Worm (Caenorhabditis elegans): ENCODE data around the gene sri-39.
A peak's percentile ranks its signal among the peaks of the same experiment; 100 is the strongest.

The sri-39 gene

DNA sequence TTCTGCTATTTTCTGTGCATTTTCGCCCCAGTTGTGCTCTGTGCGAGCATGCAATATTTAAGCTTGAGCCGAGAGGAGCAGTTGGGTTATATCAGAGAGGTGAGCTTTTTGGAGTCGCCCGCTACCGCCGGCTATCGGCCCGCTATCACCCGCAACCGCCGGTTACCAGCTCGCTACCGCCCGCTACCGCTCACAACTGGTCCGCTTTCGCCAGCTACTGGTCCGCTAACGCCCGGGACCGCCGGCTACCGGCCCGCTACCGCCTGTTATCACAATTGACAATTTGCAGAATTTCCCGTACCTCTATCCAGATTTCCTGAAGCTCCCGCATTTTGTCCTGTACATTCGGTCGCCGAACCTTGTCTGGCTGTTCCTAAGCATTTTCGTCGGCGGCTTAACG is 41.1 kb downstream of the sri-39 start:
- TF ChIP-seq Y95B8A.8 (GFP tag; IDR thresholded peaks at IDR 0.05) (no peak), hmg-1.2 (GFP tag; IDR thresholded peaks at IDR 0.05) (no peak), zfh-2 (GFP tag; conservative IDR thresholded peaks at IDR 0.05) (peak; percentile 85), egrh-3 (GFP tag; IDR thresholded peaks at IDR 0.05) (peak; percentile 81; the same call in 1 of the 2 replicates), xnd-1 (tag; optimal IDR thresholded peaks at IDR 0.05) (no peak), nhr-120 (GFP tag; IDR thresholded peaks at IDR 0.05) (no peak), mcd-1 (GFP tag; IDR thresholded peaks at IDR 0.05) (0 out of 2 replicates have a peak, but pooled peaks have one; percentile 22), F37B4.10 (GFP tag; IDR thresholded peaks at IDR 0.05) (0 out of 2 replicates have a peak, but pooled peaks have one; percentile 52), F57A8.1 (GFP tag; optimal IDR thresholded peaks at IDR 0.05) (no peak), lin-35 (GFP tag; optimal IDR thresholded peaks at IDR 0.05) (no peak), gei-17 (GFP tag; optimal IDR thresholded peaks at IDR 0.05) (no peak), Y67H2A.10 (GFP tag; conservative IDR thresholded peaks at IDR 0.05) (no peak), snpc-3.4 (tag; optimal IDR thresholded peaks at IDR 0.05) (no peak), somi-1 (GFP tag; optimal IDR thresholded peaks at IDR 0.05) (no peak), bed-1 (GFP tag; IDR thresholded peaks at IDR 0.05) (no peak), let-526 (GFP tag; IDR thresholded peaks at IDR 0.05) (no peak), ztf-3 (GFP tag; optimal IDR thresholded peaks at IDR 0.05) (no peak), C17E4.6 (GFP tag; IDR thresholded peaks at IDR 0.05) (no peak)

DNA sequence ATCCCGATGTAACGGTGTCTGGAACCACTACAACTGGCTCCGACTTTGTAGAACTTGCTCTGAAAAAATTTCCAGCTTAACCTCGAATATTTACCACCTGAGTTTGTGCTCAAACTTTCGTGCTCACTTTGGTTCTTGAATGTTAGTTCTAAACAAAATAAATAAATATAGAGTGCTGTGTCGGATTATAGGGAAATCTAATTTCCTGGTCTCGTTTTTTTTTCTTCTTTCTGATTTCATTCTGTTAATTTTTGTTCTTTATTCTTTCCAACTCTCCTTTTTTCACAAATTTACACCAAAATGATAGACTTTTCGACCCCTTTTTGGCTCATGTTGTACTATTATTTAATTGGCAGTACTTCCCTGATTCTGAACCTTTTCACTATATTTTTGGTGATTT is 42.0 kb downstream of the sri-39 start, which contains the start of gene sri-37:
TSS of gene sri-37 (plus strand) at position 301 of the 400 bp plus-strand sequence.
- TF ChIP-seq F57A8.1 (GFP tag; optimal IDR thresholded peaks at IDR 0.05) (no peak), zim-3 (tag; optimal IDR thresholded peaks at IDR 0.05) (no peak), somi-1 (GFP tag; optimal IDR thresholded peaks at IDR 0.05) (no peak), ceh-27 (GFP tag; optimal IDR thresholded peaks at IDR 0.05) (no peak), nhr-179 (tag; optimal IDR thresholded peaks at IDR 0.05) (no peak), ceh-40 (GFP tag; IDR thresholded peaks at IDR 0.05) (no peak), lag-1 (GFP tag; IDR thresholded peaks at IDR 0.05) (no peak)

DNA sequence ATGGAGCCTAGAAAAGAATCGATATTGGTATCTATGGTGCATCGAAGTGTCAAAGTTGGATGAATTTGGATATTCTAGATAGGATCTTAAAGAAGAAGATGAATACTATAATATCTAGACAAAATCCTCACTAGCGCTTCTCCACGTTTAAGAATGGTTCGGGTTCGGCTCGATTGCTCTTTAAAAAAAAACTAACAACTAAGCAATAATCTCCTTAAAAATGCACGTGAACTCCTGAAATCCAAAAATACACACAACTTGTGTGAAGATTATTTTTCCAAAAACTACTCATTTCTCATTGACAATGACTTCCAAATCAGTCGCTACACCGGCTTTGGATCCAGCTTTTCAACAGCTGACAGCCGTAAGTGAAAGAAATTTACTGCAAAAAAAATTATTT is 43.9 kb downstream of the sri-39 start, which contains the start of gene D2062.1:
TSS of gene D2062.1 (plus strand) at position 301 of the 400 bp plus-strand sequence.
- TF ChIP-seq K12H6.12 (tag; optimal IDR thresholded peaks at IDR 0.05) = no peak
- no peak for TF ChIP-seq Y67H2A.10 (GFP tag; conservative IDR thresholded peaks at IDR 0.05)
- TF ChIP-seq chd-7 (tag; optimal IDR thresholded peaks at IDR 0.05) = no peak
- TF ChIP-seq tbx-9 (tag; optimal IDR thresholded peaks at IDR 0.05; ENCODE audit: borderline replicate concordance) = no peak
- TF ChIP-seq mxl-1 (tag; optimal IDR thresholded peaks at IDR 0.05) = no peak
- no peak for TF ChIP-seq ztf-18 (tag; optimal IDR thresholded peaks at IDR 0.05)
- no peak for TF ChIP-seq somi-1 (GFP tag; optimal IDR thresholded peaks at IDR 0.05)
- TF ChIP-seq B0261.1 (tag; optimal IDR thresholded peaks at IDR 0.05) = no peak
- TF ChIP-seq unc-62 (GFP tag; optimal IDR thresholded peaks at IDR 0.05) = no peak
- TF ChIP-seq egl-18 (GFP tag; IDR thresholded peaks at IDR 0.05) = no peak
- TF ChIP-seq Y95B8A.8 (GFP tag; IDR thresholded peaks at IDR 0.05) = no peak
- TF ChIP-seq cebp-1 (GFP tag; IDR thresholded peaks at IDR 0.05) = no peak
- TF ChIP-seq cebp-1 (tag; optimal IDR thresholded peaks at IDR 0.05) = no peak

DNA sequence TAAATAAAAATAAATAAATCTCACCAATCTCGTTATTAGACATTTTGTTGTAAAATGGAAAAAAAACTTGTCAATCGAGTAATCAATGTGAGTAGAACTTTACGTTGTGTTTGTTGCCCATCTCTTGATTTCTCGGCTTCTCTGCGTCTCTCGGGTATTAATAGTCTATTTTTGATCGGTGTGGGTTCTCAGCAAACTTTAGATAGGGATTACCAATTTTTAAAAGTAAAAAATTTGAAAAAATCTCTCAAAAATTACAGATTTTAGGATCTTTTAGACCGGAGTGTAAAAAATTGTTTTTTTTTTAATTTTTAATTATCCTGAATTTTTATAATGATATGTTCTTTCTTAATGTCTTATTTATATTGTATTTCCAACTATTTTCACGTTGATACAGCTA is 50.1 kb downstream of the sri-39 start, which contains the start of gene F22E5.21:
TSS of gene F22E5.21 (minus strand) at position 101 of the 400 bp plus-strand sequence.
- TF ChIP-seq attf-6 (GFP tag; IDR thresholded peaks at IDR 0.05) = no peak
- TF ChIP-seq snpc-1.3 (tag; optimal IDR thresholded peaks at IDR 0.05; ENCODE audit: insufficient read depth) = no peak
- no peak for TF ChIP-seq ztf-25 (GFP tag; IDR thresholded peaks at IDR 0.05)
- TF ChIP-seq B0261.1 (tag; optimal IDR thresholded peaks at IDR 0.05) = no peak
- TF ChIP-seq ceh-27 (GFP tag; optimal IDR thresholded peaks at IDR 0.05) = no peak
- no peak for TF ChIP-seq tlf-1 (GFP tag; optimal IDR thresholded peaks at IDR 0.05)
- TF ChIP-seq Y53F4B.3 (GFP tag; IDR thresholded peaks at IDR 0.05) = no peak
- no peak for TF ChIP-seq egrh-3 (GFP tag; IDR thresholded peaks at IDR 0.05)
- no peak for TF ChIP-seq F23B12.7 (tag; optimal IDR thresholded peaks at IDR 0.05; ENCODE audit: insufficient read depth)
- no peak for TF ChIP-seq C17E4.6 (GFP tag; IDR thresholded peaks at IDR 0.05)

Data from whole organism, young adult.